Fruit fly (Drosophila melanogaster): Measurements from ENCODE around the gene CG2519.

Gene CG2519

dm6 chr3R:5518627-5519026, 28.9 kb downstream of the CG2519 start (continued):
- peak; percentile 0 for TF ChIP-seq CG12104 (GFP tag; optimal IDR thresholded peaks at IDR 0.05)
- peak; percentile 51 for TF ChIP-seq Drgx (GFP tag; IDR thresholded peaks at IDR 0.05)
- no peak for TF ChIP-seq eve (GFP tag; optimal IDR thresholded peaks at IDR 0.05)
- TF ChIP-seq vvl (GFP tag; IDR thresholded peaks at IDR 0.05) = peak; percentile 61
- TF ChIP-seq CG6791 (GFP tag; IDR thresholded peaks at IDR 0.05; ENCODE audit: partially characterized antibody) = no peak
- TF ChIP-seq Trl (optimal IDR thresholded peaks at IDR 0.05) = peak; percentile 18 to 56
- TF ChIP-seq Trl (GFP tag; optimal IDR thresholded peaks at IDR 0.05) = peak; percentile 52
- no peak for TF ChIP-seq chinmo (GFP tag; IDR thresholded peaks at IDR 0.05; ENCODE audit: partially characterized antibody)
- peak; percentile 11 for TF ChIP-seq Sry-β (GFP tag; optimal IDR thresholded peaks at IDR 0.05)
- TF ChIP-seq exex (tag; optimal IDR thresholded peaks at IDR 0.05) = no peak
- no peak for TF ChIP-seq CG10147 (GFP tag; optimal IDR thresholded peaks at IDR 0.05)
- 0 out of 3 replicates have a peak, but pooled peaks have one; percentile 57 for TF ChIP-seq otp (GFP tag; IDR thresholded peaks at IDR 0.05)
- TF ChIP-seq pzg (GFP tag; optimal IDR thresholded peaks at IDR 0.05) = no peak
- no peak for TF ChIP-seq danr (GFP tag; IDR thresholded peaks at IDR 0.05)
- TF ChIP-seq CG11560 (tag; IDR thresholded peaks at IDR 0.05) = no peak
- peak; percentile 39 for TF ChIP-seq fd96Cb (tag; optimal IDR thresholded peaks at IDR 0.05)
- TF ChIP-seq sim (GFP tag; IDR thresholded peaks at IDR 0.05) = 0 out of 2 replicates have a peak, but pooled peaks have one; percentile 32
- no peak for TF ChIP-seq amos (GFP tag; IDR thresholded peaks at IDR 0.05; ENCODE audit: partially characterized antibody)
- peak; percentile 45 for TF ChIP-seq CG9609 (GFP tag; optimal IDR thresholded peaks at IDR 0.05)
- TF ChIP-seq CG8290 (GFP tag; optimal IDR thresholded peaks at IDR 0.05) = peak; percentile 23
- peak in 1 of 2 experiments; percentile 55 for TF ChIP-seq CG8290 (tag; optimal IDR thresholded peaks at IDR 0.05)
- no peak for TF ChIP-seq CG16779 (GFP tag; IDR thresholded peaks at IDR 0.05)
- TF ChIP-seq CG9215 (GFP tag; IDR thresholded peaks at IDR 0.05) = no peak; the same call in 1 of the 2 replicates
- peak; percentile 53 for TF ChIP-seq NfI (GFP tag; optimal IDR thresholded peaks at IDR 0.05)
- TF ChIP-seq CG2129 (GFP tag; IDR thresholded peaks at IDR 0.05; ENCODE audit: partially characterized antibody) = no peak
- peak; percentile 21 for TF ChIP-seq nerfin-1 (tag; optimal IDR thresholded peaks at IDR 0.05)
- no peak for TF ChIP-seq Hmx (GFP tag; optimal IDR thresholded peaks at IDR 0.05)
- peak; percentile 57 for TF ChIP-seq CoRest (tag; optimal IDR thresholded peaks at IDR 0.05)
- TF ChIP-seq Side (GFP tag; optimal IDR thresholded peaks at IDR 0.05) = peak; percentile 44
- TF ChIP-seq gem (tag; optimal IDR thresholded peaks at IDR 0.05) = peak; percentile 72
- peak; percentile 36 for TF ChIP-seq zfh2 (GFP tag; optimal IDR thresholded peaks at IDR 0.05)
- no peak for TF ChIP-seq cato (GFP tag; optimal IDR thresholded peaks at IDR 0.05; ENCODE audit: borderline replicate concordance)
- TF ChIP-seq tio (GFP tag; optimal IDR thresholded peaks at IDR 0.05) = peak; percentile 41
- TF ChIP-seq D19B (GFP tag; optimal IDR thresholded peaks at IDR 0.05) = peak; percentile 17
- TF ChIP-seq Taf1 (GFP tag; IDR thresholded peaks at IDR 0.05) = no peak
- no peak for TF ChIP-seq Dip3 (GFP tag; optimal IDR thresholded peaks at IDR 0.05)
- TF ChIP-seq Oaz (GFP tag; IDR thresholded peaks at IDR 0.05) = no peak
- TF ChIP-seq CG1602 (GFP tag; optimal IDR thresholded peaks at IDR 0.05) = no peak
- peak; percentile 54 for TF ChIP-seq CG13424 (tag; optimal IDR thresholded peaks at IDR 0.05)
- TF ChIP-seq pita (GFP tag; optimal IDR thresholded peaks at IDR 0.05) = no peak
- peak; percentile 36 for TF ChIP-seq CG10267 (tag; optimal IDR thresholded peaks at IDR 0.05)
- peak; percentile 33 for TF ChIP-seq fd3F (GFP tag; optimal IDR thresholded peaks at IDR 0.05)
- TF ChIP-seq gsb-n (tag; optimal IDR thresholded peaks at IDR 0.05) = peak; percentile 48
- TF ChIP-seq Ptx1 (GFP tag; IDR thresholded peaks at IDR 0.05) = peak; percentile 53
- TF ChIP-seq Hey (tag; optimal IDR thresholded peaks at IDR 0.05) = no peak
- TF ChIP-seq pfk (GFP tag; optimal IDR thresholded peaks at IDR 0.05) = no peak
- peak; percentile 56 for TF ChIP-seq sisA (GFP tag; IDR thresholded peaks at IDR 0.05)
- TF ChIP-seq Hr3 (GFP tag; optimal IDR thresholded peaks at IDR 0.05) = peak; percentile 11
- peak; percentile 5 for TF ChIP-seq CG12744 (GFP tag; optimal IDR thresholded peaks at IDR 0.05)
- TF ChIP-seq pho (GFP tag; optimal IDR thresholded peaks at IDR 0.05) = no peak
- TF ChIP-seq Tbp (GFP tag; optimal IDR thresholded peaks at IDR 0.05) = no peak
- TF ChIP-seq rib (GFP tag; IDR thresholded peaks at IDR 0.05) = no peak

Data from whole organism, embryonic.